Worm (Caenorhabditis elegans) whole organism, L2 larva: ENCODE measurements around the gene ttr-36.

ENCODE experiments used
- F13H6.1 ChIP-seq: sonication (generic microtip); optimal IDR thresholded peaks from 2 replicates; lab custom pipeline; 2016; ENCODE audit warnings: missing genetic modification characterization, missing compliant biosample characterization
- Y55F3AM.14 ChIP-seq: fragments of 200-800 bp; sonication (Bioruptor generic); optimal IDR thresholded peaks from 2 replicates; lab custom pipeline; 2018; ENCODE audit warnings: mild to moderate bottlenecking, missing genetic modification characterization, missing compliant biosample characterization
- alr-1 ChIP-seq: fragments of 150-350 bp; optimal IDR thresholded peaks from 2 replicates; lab custom pipeline; 2014; ENCODE audit warnings: missing biosample characterization, missing genetic modification characterization
- ama-1 ChIP-seq: fragments of 150-350 bp; optimal IDR thresholded peaks from 2 replicates; lab custom pipeline; 2018; ENCODE audit warnings: inconsistent platforms
- blmp-1 ChIP-seq: sonication (generic microtip); optimal IDR thresholded peaks from 2 replicates; lab custom pipeline; 2017; ENCODE audit warnings: missing genetic modification characterization, mild to moderate bottlenecking, missing compliant biosample characterization, antibody characterized with exemption, moderate library complexity; ENCODE audit not compliant: insufficient read depth
- ceh-16 ChIP-seq: fragments of 150-350 bp; optimal IDR thresholded peaks from 2 replicates; lab custom pipeline; 2014; ENCODE audit warnings: missing biosample characterization, missing genetic modification characterization
- ceh-82 ChIP-seq: fragments of 150-350 bp; optimal IDR thresholded peaks from 2 replicates; lab custom pipeline; 2014; ENCODE audit warnings: missing biosample characterization, missing genetic modification characterization
- crh-2 ChIP-seq: sonication (generic microtip); optimal IDR thresholded peaks from 2 replicates; lab custom pipeline; 2017; ENCODE audit warnings: missing biosample characterization, missing genetic modification characterization
- dmd-4 ChIP-seq: sonication (generic microtip); optimal IDR thresholded peaks from 2 replicates; lab custom pipeline; 2017; ENCODE audit warnings: missing biosample characterization, missing genetic modification characterization
- egl-27 ChIP-seq: sonication (generic microtip); optimal IDR thresholded peaks from 3 replicates; lab custom pipeline; 2017; ENCODE audit warnings: missing biosample characterization, missing genetic modification reagents, missing genetic modification characterization
- elt-1 ChIP-seq: fragments of 150-350 bp; optimal IDR thresholded peaks from 2 replicates; lab custom pipeline; 2014; ENCODE audit warnings: missing biosample characterization, missing genetic modification characterization
- elt-3 ChIP-seq: sonication (generic microtip); optimal IDR thresholded peaks from 2 replicates; lab custom pipeline; 2017; ENCODE audit warnings: missing biosample characterization, missing genetic modification characterization
- fos-1 ChIP-seq: fragments of 150-350 bp; optimal IDR thresholded peaks from 2 replicates; lab custom pipeline; 2014; ENCODE audit warnings: missing biosample characterization, missing genetic modification characterization
- gmeb-1 ChIP-seq: fragments of 150-350 bp; optimal IDR thresholded peaks from 2 replicates; lab custom pipeline; 2014; ENCODE audit warnings: missing biosample characterization, missing genetic modification characterization
- lin-39 ChIP-seq: fragments of 150-350 bp; optimal IDR thresholded peaks from 2 replicates; lab custom pipeline; 2014; ENCODE audit warnings: missing biosample characterization, missing genetic modification reagents, missing genetic modification characterization
- lsy-2 ChIP-seq, 2 experiments: fragments of 150-350 bp in 1 of 2; sonication (generic microtip) in 1 of 2; optimal IDR thresholded peaks; 2 replicates each; lab custom pipeline; 2014 to 2017; ENCODE audit warnings: missing biosample characterization in 2 of 2, missing genetic modification characterization in 2 of 2
- mab-5 ChIP-seq: fragments of 150-350 bp; optimal IDR thresholded peaks from 2 replicates; lab custom pipeline; 2014; ENCODE audit warnings: missing biosample characterization, missing genetic modification characterization
- mbf-1 ChIP-seq: sonication (generic microtip); optimal IDR thresholded peaks from 2 replicates; lab custom pipeline; 2017; ENCODE audit warnings: missing biosample characterization, missing genetic modification characterization
- mdl-1 ChIP-seq, 2 experiments: fragments of 150-350 bp in 1 of 2; sonication (generic microtip) in 1 of 2; optimal IDR thresholded peaks; 2 replicates each; lab custom pipeline; 2017; ENCODE audit warnings: missing biosample characterization in 2 of 2, missing genetic modification characterization in 2 of 2
- nhr-10 ChIP-seq: sonication (generic microtip); optimal IDR thresholded peaks from 2 replicates; lab custom pipeline; 2017; ENCODE audit warnings: missing biosample characterization, missing genetic modification characterization
- nhr-12 ChIP-seq: fragments of 150-350 bp; optimal IDR thresholded peaks from 2 replicates; lab custom pipeline; 2014; ENCODE audit warnings: missing biosample characterization, missing genetic modification characterization
- nhr-129 ChIP-seq: fragments of 150-350 bp; optimal IDR thresholded peaks from 2 replicates; lab custom pipeline; 2014; ENCODE audit warnings: missing biosample characterization, missing genetic modification characterization
- nhr-21 ChIP-seq: fragments of 150-350 bp; optimal IDR thresholded peaks from 2 replicates; lab custom pipeline; 2014; ENCODE audit warnings: missing biosample characterization, missing genetic modification characterization
- nhr-23 ChIP-seq: fragments of 150-350 bp; optimal IDR thresholded peaks from 2 replicates; lab custom pipeline; 2014; ENCODE audit warnings: missing biosample characterization, missing genetic modification reagents, missing genetic modification characterization
- nhr-25 ChIP-seq: fragments of 150-350 bp; sonication (generic microtip); optimal IDR thresholded peaks from 3 replicates; lab custom pipeline; 2014; ENCODE audit warnings: missing biosample characterization, missing genetic modification characterization
- nhr-6 ChIP-seq: fragments of 150-350 bp; optimal IDR thresholded peaks from 2 replicates; lab custom pipeline; 2014; ENCODE audit warnings: missing biosample characterization, missing genetic modification characterization
- nhr-77 ChIP-seq: fragments of 150-350 bp; optimal IDR thresholded peaks from 2 replicates; lab custom pipeline; 2014; ENCODE audit warnings: missing biosample characterization, missing genetic modification characterization
- peb-1 ChIP-seq: fragments of 150-350 bp; optimal IDR thresholded peaks from 2 replicates; lab custom pipeline; 2014; ENCODE audit warnings: missing biosample characterization, missing genetic modification characterization
- sem-4 ChIP-seq: fragments of 150-350 bp; optimal IDR thresholded peaks from 2 replicates; lab custom pipeline; 2014; ENCODE audit warnings: missing biosample characterization, missing genetic modification reagents, missing genetic modification characterization
- sma-3 ChIP-seq: sonication (generic microtip); optimal IDR thresholded peaks from 2 replicates; lab custom pipeline; 2016; ENCODE audit warnings: missing genetic modification reagents, missing genetic modification characterization, missing compliant biosample characterization
- sma-9 ChIP-seq, 2 experiments: fragments of 150-350 bp in 1 of 2; sonication (generic microtip) in 1 of 2; optimal IDR thresholded peaks; 2 replicates each; lab custom pipeline; 2014 to 2016; ENCODE audit warnings: missing genetic modification characterization in 2 of 2, mild to moderate bottlenecking in 1 of 2, missing biosample characterization in 1 of 2, missing compliant biosample characterization in 1 of 2, missing genetic modification reagents in 1 of 2, moderate library complexity in 1 of 2
- snpc-4 ChIP-seq: fragments of 150-350 bp; optimal IDR thresholded peaks from 2 replicates; lab custom pipeline; 2014; ENCODE audit warnings: missing biosample characterization, missing genetic modification characterization
- unc-39 ChIP-seq: fragments of 150-350 bp; optimal IDR thresholded peaks from 2 replicates; lab custom pipeline; 2014; ENCODE audit warnings: missing biosample characterization, missing genetic modification characterization
- zag-1 ChIP-seq: fragments of 150-350 bp; optimal IDR thresholded peaks from 2 replicates; lab custom pipeline; 2014; ENCODE audit warnings: missing biosample characterization, missing genetic modification characterization
- ztf-11 ChIP-seq: sonication (generic microtip); optimal IDR thresholded peaks from 2 replicates; lab custom pipeline; 2017; ENCODE audit warnings: missing biosample characterization, missing genetic modification characterization
- ztf-4 ChIP-seq: fragments of 150-350 bp; optimal IDR thresholded peaks from 2 replicates; lab custom pipeline; 2014; ENCODE audit warnings: missing biosample characterization, missing genetic modification characterization

Gene ttr-36

DNA sequence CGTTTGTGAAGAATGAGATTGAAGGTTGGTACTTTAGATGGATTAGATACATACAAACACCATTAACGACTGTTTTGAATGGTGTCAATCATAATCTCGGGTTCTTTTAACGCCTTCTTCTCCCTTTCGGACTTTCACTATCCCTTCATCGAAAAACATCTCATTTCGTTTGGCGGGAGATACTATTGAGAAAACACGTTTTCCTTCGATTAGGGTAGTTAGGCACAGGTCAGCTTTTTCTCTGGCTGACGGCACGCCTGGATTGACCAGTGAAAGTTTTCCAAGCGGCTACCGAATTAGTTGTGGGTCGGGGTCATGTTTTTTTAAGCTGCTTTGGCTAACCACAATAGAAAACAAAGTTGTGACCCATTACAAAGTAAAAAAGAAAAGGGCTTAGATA is 9.2 kb downstream of the ttr-36 start:
- TF ChIP-seq blmp-1, result peak; percentile 27
- no peak for TF ChIP-seq peb-1 (tag; lab: Kevin White, UChicago)
- no peak for TF ChIP-seq nhr-129 (tag; lab: Kevin White, UChicago)

- TF ChIP-seq F13H6.1 (peak; percentile 18), nhr-21 (no peak), snpc-4 (no peak), mab-5 (tag; lab: Kevin White, UChicago) (no peak), gmeb-1 (tag; lab: Kevin White, UChicago) (peak; percentile 19), ama-1 (lab: Kevin White, UChicago) (no peak), crh-2 (peak; percentile 16), fos-1 (tag; lab: Kevin White, UChicago) (no peak)
Measured at ce11 chrX:6520644-6521043, 9.9 kb downstream of the ttr-36 start.

ce11 chrX:6522634-6523070 is 11.9 kb downstream of the ttr-36 start:
- TF ChIP-seq mbf-1 (tag; lab: Kevin White, UChicago), result no peak
- no peak for TF ChIP-seq sma-3 (GFP tag; lab: Kevin White, UChicago)
- TF ChIP-seq crh-2, result peak; percentile 22
- no peak for TF ChIP-seq alr-1 (tag; lab: Kevin White, UChicago)
- TF ChIP-seq nhr-23 (tag; lab: Kevin White, UChicago), result no peak
- no peak for TF ChIP-seq Y55F3AM.14 (GFP tag; lab: Kevin White, UChicago)
- no peak for TF ChIP-seq ceh-16
- TF ChIP-seq sma-9 (GFP tag; optimal IDR thresholded peaks at IDR 0.05; lab: Kevin White, UChicago), result peak; percentile 30
- TF ChIP-seq sma-9 (tag; optimal IDR thresholded peaks at IDR 0.05; lab: Kevin White, UChicago), result no peak
- no peak for TF ChIP-seq dmd-4 (tag; lab: Kevin White, UChicago)
- peak; percentile 37 for TF ChIP-seq fos-1 (tag; lab: Kevin White, UChicago)
- no peak for TF ChIP-seq lsy-2 (tag; optimal IDR thresholded peaks at IDR 0.05; lab: Kevin White, UChicago)
- no peak for TF ChIP-seq egl-27
- TF ChIP-seq elt-1 (tag; lab: Kevin White, UChicago), result no peak
- TF ChIP-seq nhr-21, result no peak
- no peak for TF ChIP-seq ama-1 (lab: Kevin White, UChicago)
- no peak for TF ChIP-seq nhr-12
- TF ChIP-seq ztf-4, result no peak
- no peak for TF ChIP-seq nhr-25 (tag; lab: Kevin White, UChicago)
- TF ChIP-seq sem-4 (tag; lab: Kevin White, UChicago), result no peak
- TF ChIP-seq gmeb-1 (tag; lab: Kevin White, UChicago), result peak; percentile 41
- TF ChIP-seq peb-1 (tag; lab: Kevin White, UChicago), result no peak
- TF ChIP-seq unc-39, result no peak
- peak; percentile 49 for TF ChIP-seq F13H6.1
- TF ChIP-seq lin-39, result no peak
- TF ChIP-seq mab-5 (tag; lab: Kevin White, UChicago), result no peak
- TF ChIP-seq nhr-129 (tag; lab: Kevin White, UChicago), result no peak
- no peak for TF ChIP-seq mdl-1 (tag; optimal IDR thresholded peaks at IDR 0.05; lab: Kevin White, UChicago)

DNA sequence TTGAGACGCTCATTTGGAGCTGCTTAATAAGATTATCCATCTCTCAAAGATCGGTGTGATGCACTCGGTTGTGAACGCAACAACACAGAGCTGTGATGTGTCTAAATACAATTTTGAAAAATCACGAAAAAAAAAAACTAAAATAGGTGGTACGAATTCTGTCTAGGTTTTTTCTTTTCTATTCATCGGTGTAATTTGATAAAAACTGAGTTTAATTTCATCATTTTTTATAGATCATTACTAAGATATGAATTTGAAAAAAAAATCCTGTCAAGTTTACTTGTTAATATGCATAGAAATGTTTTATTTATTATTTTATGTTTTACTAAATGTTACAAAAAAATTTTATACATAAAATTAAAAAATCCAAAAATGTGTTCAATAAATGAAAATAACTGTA is 19.3 kb downstream of the ttr-36 start, which contains the start of gene ceh-60:
ceh-60 (minus strand) TSS at position 101 of the 400 bp plus-strand sequence.
- no peak for TF ChIP-seq nhr-77
- no peak for TF ChIP-seq F13H6.1
- no peak for TF ChIP-seq sma-3 (GFP tag; lab: Kevin White, UChicago)
- TF ChIP-seq zag-1 (tag; lab: Kevin White, UChicago), result no peak
- TF ChIP-seq elt-1 (tag; lab: Kevin White, UChicago), result no peak
- no peak for TF ChIP-seq mab-5 (tag; lab: Kevin White, UChicago)
- TF ChIP-seq nhr-21, result no peak
- TF ChIP-seq ztf-11 (tag; lab: Kevin White, UChicago), result no peak
- no peak for TF ChIP-seq blmp-1
- no peak for TF ChIP-seq nhr-10 (tag; lab: Kevin White, UChicago)
- TF ChIP-seq nhr-6, result no peak
- no peak for TF ChIP-seq elt-3 (tag; lab: Kevin White, UChicago)
- TF ChIP-seq nhr-23 (tag; lab: Kevin White, UChicago), result no peak
- TF ChIP-seq lin-39, result no peak
- TF ChIP-seq nhr-129 (tag; lab: Kevin White, UChicago), result no peak
- TF ChIP-seq ama-1 (lab: Kevin White, UChicago), result no peak
- TF ChIP-seq ceh-16, result no peak
- TF ChIP-seq ceh-82 (tag; lab: Kevin White, UChicago), result no peak
